Worm (Caenorhabditis elegans) whole organism, L1 larva: Measurements from ENCODE around the gene ZK813.7.
A peak's percentile ranks its signal among the peaks of the same experiment; 100 is the strongest.

Experiments
- ama-1 ChIP-seq: fragments of 150-350 bp; optimal IDR thresholded peaks from 2 replicates; lab custom pipeline; 2014
- egl-27 ChIP-seq, 2 experiments: fragments of 150-350 bp in 1 of 2; sonication (generic microtip); optimal IDR thresholded peaks; 3 replicates each; lab custom pipeline; 2017 to 2018; ENCODE audit warnings: missing biosample characterization in 2 of 2, missing genetic modification characterization in 2 of 2, missing genetic modification reagents in 2 of 2
- fkh-10 ChIP-seq: sonication (generic microtip); optimal IDR thresholded peaks from 2 replicates; lab custom pipeline; 2017; ENCODE audit warnings: missing biosample characterization, missing genetic modification reagents, missing genetic modification characterization
- fos-1 ChIP-seq: fragments of 150-350 bp; optimal IDR thresholded peaks from 2 replicates; lab custom pipeline; 2014; ENCODE audit warnings: missing biosample characterization, missing genetic modification characterization
- grh-1 ChIP-seq: fragments of 200-800 bp; sonication (Bioruptor generic); IDR thresholded peaks from 2 replicates; pipeline ENCODE4 v1.3.6; 2022; ENCODE audit warnings: missing genetic modification reagents, missing genetic modification characterization, missing compliant biosample characterization
- lin-15B ChIP-seq: fragments of 150-350 bp; sonication (generic microtip); optimal IDR thresholded peaks from 3 replicates; lab custom pipeline; 2014; ENCODE audit warnings: missing biosample characterization, missing genetic modification characterization
- mdl-1 ChIP-seq, 2 experiments: fragments of 150-350 bp; optimal IDR thresholded peaks; 2 replicates each; lab custom pipeline; 2014 to 2017; ENCODE audit warnings: missing biosample characterization in 2 of 2, missing genetic modification characterization in 2 of 2, inconsistent platforms in 1 of 2
- nhr-12 ChIP-seq: sonication (generic microtip); optimal IDR thresholded peaks from 2 replicates; lab custom pipeline; 2017; ENCODE audit warnings: missing biosample characterization, missing genetic modification characterization
- nhr-85 ChIP-seq: sonication (generic microtip); peaks from one replicate; lab custom pipeline; 2016; ENCODE audit warnings: missing genetic modification characterization, inconsistent platforms, missing compliant biosample characterization
- tbx-2 ChIP-seq: sonication (generic microtip); optimal IDR thresholded peaks from 2 replicates; lab custom pipeline; 2016; ENCODE audit warnings: missing genetic modification characterization, missing compliant biosample characterization
- unc-130 ChIP-seq: fragments of 150-350 bp; optimal IDR thresholded peaks from 2 replicates; lab custom pipeline; 2017; ENCODE audit warnings: missing biosample characterization, missing genetic modification characterization, inconsistent platforms

DNA sequence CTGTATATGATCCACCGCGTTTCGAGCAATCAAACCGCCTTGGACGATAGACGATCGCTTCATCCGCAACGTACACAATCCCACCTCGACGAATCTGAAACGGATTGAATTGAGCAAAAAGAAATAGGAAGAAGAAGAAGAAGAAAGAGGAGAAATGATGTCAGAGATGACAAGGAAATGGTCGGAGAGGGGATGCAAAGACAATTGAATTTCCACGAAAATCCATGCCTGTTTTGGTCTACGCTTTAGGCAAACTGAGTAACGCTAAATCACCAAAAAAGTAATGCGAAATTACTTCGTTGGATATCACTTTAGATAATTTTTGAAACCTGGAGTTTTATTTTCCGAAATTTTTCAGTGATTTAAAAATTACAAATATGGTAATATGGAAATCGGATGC is 15.5 kb upstream of the ZK813.7 start:
- TF ChIP-seq lin-15B (no peak), egl-27 (tag; optimal IDR thresholded peaks at IDR 0.05; lab: Kevin White, UChicago) (no peak), tbx-2 (tag; lab: Kevin White, UChicago) (no peak), unc-130 (tag; lab: Kevin White, UChicago) (no peak), nhr-85 (tag; lab: Kevin White, UChicago) (no peak), mdl-1 (tag; optimal IDR thresholded peaks at IDR 0.05; lab: Kevin White, UChicago) (no peak), fkh-10 (GFP tag; lab: Kevin White, UChicago) (peak; percentile 59), fos-1 (tag; lab: Kevin White, UChicago) (no peak), nhr-12 (tag; lab: Kevin White, UChicago) (no peak), grh-1 (GFP tag; lab: Robert Waterston, UW) (no peak), ama-1 (lab: Kevin White, UChicago) (no peak)
